Fruit fly (Drosophila melanogaster): ENCODE results near the gene dnc.
A peak's percentile ranks its signal among the peaks of the same experiment; 100 is the strongest.

The dnc gene

dm6 chrX:3249789-3250188 is 73.5 kb downstream of the dnc start, which contains the start of gene Sgs4:
TSS of gene Sgs4 (plus strand) at chrX:3250089.
- TF ChIP-seq Sp1 (GFP tag; optimal IDR thresholded peaks at IDR 0.05) (no peak), Mio (GFP tag; optimal IDR thresholded peaks at IDR 0.05) (no peak), HLH106 (tag; optimal IDR thresholded peaks at IDR 0.05) (no peak), CG32264 (GFP tag; optimal IDR thresholded peaks at IDR 0.05) (no peak), dsf (GFP tag; optimal IDR thresholded peaks at IDR 0.05; ENCODE audit: borderline replicate concordance) (no peak)

DNA sequence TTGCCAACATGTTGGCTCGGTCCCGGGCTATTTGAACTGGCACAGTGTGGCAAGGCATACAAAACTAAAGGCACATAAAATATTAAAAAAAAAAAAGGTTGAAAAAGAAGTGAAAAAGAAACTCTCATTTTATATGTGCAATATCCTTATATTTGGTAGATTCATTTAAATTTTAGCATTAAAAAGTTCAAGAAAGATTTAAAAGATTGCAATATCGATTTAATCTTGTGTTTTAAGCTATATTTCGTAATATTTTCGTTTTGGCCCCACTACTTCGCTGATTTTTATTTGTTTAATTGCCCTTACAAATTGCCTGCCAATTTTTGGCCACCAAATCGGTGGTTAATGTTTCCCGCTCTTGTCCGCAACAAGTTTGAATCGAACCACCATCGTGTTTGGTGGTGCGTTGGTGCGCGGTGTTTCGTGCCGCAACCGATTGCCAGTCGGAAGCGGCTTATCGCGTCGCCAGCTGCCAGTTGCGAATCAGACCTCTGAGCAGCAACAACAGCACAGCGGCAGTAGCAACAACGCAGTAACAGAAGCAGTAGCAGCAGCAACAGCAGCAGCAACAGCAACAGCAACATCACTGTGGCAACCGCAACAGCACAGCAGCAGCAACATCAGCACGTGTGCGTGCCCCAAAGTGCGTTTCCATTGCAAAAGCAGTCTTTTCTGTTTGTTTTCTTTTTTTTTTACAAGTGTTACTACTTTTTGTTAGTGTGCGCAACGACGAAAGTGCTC is 79.5 kb downstream of the dnc start:
- TF ChIP-seq sage (GFP tag; optimal IDR thresholded peaks at IDR 0.05) (peak; percentile 66), Hnf4 (GFP tag; optimal IDR thresholded peaks at IDR 0.05) (peak; percentile 74), CrebA (GFP tag; optimal IDR thresholded peaks at IDR 0.05; ENCODE audit: borderline replicate concordance) (no peak), tai (GFP tag; optimal IDR thresholded peaks at IDR 0.05) (peak; percentile 80), Hr83 (GFP tag; optimal IDR thresholded peaks at IDR 0.05; ENCODE audit: poor library complexity, severe bottlenecking) (no peak), Jra (GFP tag; optimal IDR thresholded peaks at IDR 0.05) (peak; percentile 85), ey (GFP tag; optimal IDR thresholded peaks at IDR 0.05) (peak; percentile 91), Vsx2 (GFP tag; optimal IDR thresholded peaks at IDR 0.05; ENCODE audit: partially characterized antibody) (no peak), dl (GFP tag; optimal IDR thresholded peaks at IDR 0.05; ENCODE audit: insufficient read depth in 1 of 2, partially characterized antibody in 2 of 2) (peak in 1 of 2 experiments; percentile 13), dsf (GFP tag; optimal IDR thresholded peaks at IDR 0.05; ENCODE audit: borderline replicate concordance) (peak; percentile 61), CG32264 (GFP tag; optimal IDR thresholded peaks at IDR 0.05) (peak; percentile 28), HLH106 (tag; optimal IDR thresholded peaks at IDR 0.05) (peak; percentile 87), Hr78 (GFP tag; optimal IDR thresholded peaks at IDR 0.05) (no peak), Sp1 (GFP tag; optimal IDR thresholded peaks at IDR 0.05) (peak; percentile 92), lola (GFP tag; optimal IDR thresholded peaks at IDR 0.05) (no peak), N (GFP tag; optimal IDR thresholded peaks at IDR 0.05) (no peak), dmrt93B (GFP tag; optimal IDR thresholded peaks at IDR 0.05) (peak; percentile 91), Dif (GFP tag; optimal IDR thresholded peaks at IDR 0.05; ENCODE audit: partially characterized antibody) (peak; percentile 15), GATAd (GFP tag; optimal IDR thresholded peaks at IDR 0.05) (peak; percentile 40), br (GFP tag; optimal IDR thresholded peaks at IDR 0.05) (peak; percentile 91), foxo (GFP tag; optimal IDR thresholded peaks at IDR 0.05) (peak in 1 of 2 experiments; percentile 85), CG9705 (GFP tag; optimal IDR thresholded peaks at IDR 0.05) (peak; percentile 81), OdsH (GFP tag; optimal IDR thresholded peaks at IDR 0.05) (peak; percentile 93), psq (GFP tag; optimal IDR thresholded peaks at IDR 0.05) (peak; percentile 92), brk (GFP tag; optimal IDR thresholded peaks at IDR 0.05) (peak; percentile 66), sv (GFP tag; optimal IDR thresholded peaks at IDR 0.05) (peak; percentile 91), rgr (GFP tag; optimal IDR thresholded peaks at IDR 0.05) (peak; percentile 90), h (GFP tag; optimal IDR thresholded peaks at IDR 0.05) (peak; percentile 92), jim (GFP tag; optimal IDR thresholded peaks at IDR 0.05) (no peak), Mio (GFP tag; optimal IDR thresholded peaks at IDR 0.05) (peak; percentile 37), Dfd (GFP tag; optimal IDR thresholded peaks at IDR 0.05) (peak; percentile 24), woc (GFP tag; optimal IDR thresholded peaks at IDR 0.05) (peak; percentile 80), fru (GFP tag; optimal IDR thresholded peaks at IDR 0.05) (peak; percentile 90)

- TF ChIP-seq h (GFP tag; optimal IDR thresholded peaks at IDR 0.05) (peak; percentile 16), HLH106 (tag; optimal IDR thresholded peaks at IDR 0.05) (no peak), sage (GFP tag; optimal IDR thresholded peaks at IDR 0.05) (no peak), tai (GFP tag; optimal IDR thresholded peaks at IDR 0.05) (no peak), Dfd (GFP tag; optimal IDR thresholded peaks at IDR 0.05) (no peak)
These were observed 84.3 kb downstream of the dnc start for dm6 chrX:3260536-3260935.

DNA sequence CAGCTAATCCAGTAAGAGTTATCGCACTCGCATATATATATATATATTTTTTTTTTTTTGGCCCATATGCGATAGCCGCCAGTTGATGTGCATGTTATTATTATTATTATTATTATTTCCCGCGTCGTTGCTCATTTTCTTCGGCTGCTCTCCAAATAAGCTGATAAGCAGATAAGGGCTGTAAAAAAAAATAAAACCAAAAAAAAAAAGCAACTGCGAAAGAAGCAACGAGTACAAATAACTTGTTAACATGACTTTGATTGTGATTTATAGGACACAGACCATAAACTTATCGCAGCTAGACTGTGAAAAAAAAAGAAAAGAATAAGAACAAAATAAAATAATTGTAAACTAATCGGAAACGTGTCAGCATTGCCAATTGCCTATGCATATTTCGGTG is 89.6 kb downstream of the dnc start:
- TF ChIP-seq Sp1 (GFP tag; optimal IDR thresholded peaks at IDR 0.05) (peak; percentile 15), fru (GFP tag; optimal IDR thresholded peaks at IDR 0.05) (no peak), OdsH (GFP tag; optimal IDR thresholded peaks at IDR 0.05) (no peak), psq (GFP tag; optimal IDR thresholded peaks at IDR 0.05) (no peak)

Data from whole organism, wandering third instar larva.